Worm (Caenorhabditis elegans) whole organism, L4/young adult: ENCODE results near the gene ceh-51.

ENCODE experiments used
- W03F9.2 ChIP-seq: fragments of 150-350 bp; optimal IDR thresholded peaks from 2 replicates; lab custom pipeline; 2014; ENCODE audit warnings: missing biosample characterization, missing genetic modification characterization
- him-1 ChIP-seq: sonication (generic microtip); optimal IDR thresholded peaks from 2 replicates; lab custom pipeline; 2016; ENCODE audit warnings: missing genotype, missing genetic modification reagents, missing genetic modification characterization, missing compliant biosample characterization

ce11 chrV:18900437-18900836 is 26.5 kb downstream of the ceh-51 start, which contains the start of gene nhr-243:
- TF ChIP-seq W03F9.2 (no peak), him-1 (tag; lab: Kevin White, UChicago) (no peak)
